Worm (Caenorhabditis elegans): ENCODE results near the gene lido-15.

Gene lido-15

DNA sequence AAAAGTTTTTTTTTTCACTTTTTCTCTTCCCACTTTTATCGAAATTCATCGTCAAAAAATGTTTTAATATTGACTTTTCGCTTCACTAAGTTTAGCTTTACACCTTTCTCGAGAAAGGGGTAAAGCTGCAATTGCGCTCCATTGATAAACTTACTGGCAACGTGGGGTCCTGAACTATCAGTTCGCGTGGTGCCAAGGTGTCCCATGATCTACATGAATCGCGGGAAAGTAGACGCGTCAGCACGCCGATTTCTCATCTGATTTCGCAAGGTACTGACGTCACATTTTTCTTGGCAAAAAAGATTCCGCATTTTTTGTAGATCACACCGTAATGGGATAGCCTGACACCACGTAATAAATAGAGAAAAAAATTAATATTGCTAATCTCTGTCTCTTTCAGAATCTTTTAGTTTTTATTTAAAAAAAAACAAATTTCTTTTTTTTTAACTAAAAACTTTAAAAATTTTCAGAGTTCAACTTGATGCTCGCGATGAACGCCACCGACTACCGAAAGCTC, at the start of gene lido-15:
lido-15 (plus strand) TSS at position 467 of the 517 bp plus-strand sequence.
- TF ChIP-seq hlh-6 (tag; optimal IDR thresholded peaks at IDR 0.05) (no peak), pros-1 (tag; optimal IDR thresholded peaks at IDR 0.05) (no peak), lin-11 (tag; optimal IDR thresholded peaks at IDR 0.05) (no peak), madf-2 (tag; optimal IDR thresholded peaks at IDR 0.05) (no peak), ama-1 (optimal IDR thresholded peaks at IDR 0.05) (no peak), rnt-1 (tag; optimal IDR thresholded peaks at IDR 0.05) (no peak), pat-9 (tag; optimal IDR thresholded peaks at IDR 0.05) (no peak), hlh-8 (tag; optimal IDR thresholded peaks at IDR 0.05) (no peak), ahr-1 (tag; optimal IDR thresholded peaks at IDR 0.05) (no peak), pha-4 (tag; optimal IDR thresholded peaks at IDR 0.05) (no peak), ceh-6 (GFP tag; optimal IDR thresholded peaks at IDR 0.05) (no peak), ceh-19 (GFP tag; optimal IDR thresholded peaks at IDR 0.05) (no peak), elt-4 (tag; optimal IDR thresholded peaks at IDR 0.05) (no peak), elt-2 (tag; optimal IDR thresholded peaks at IDR 0.05) (no peak), zip-5 (tag; optimal IDR thresholded peaks at IDR 0.05) (no peak), ceh-31 (tag; optimal IDR thresholded peaks at IDR 0.05) (no peak), ceh-24 (tag; optimal IDR thresholded peaks at IDR 0.05) (no peak), ceh-22 (tag; optimal IDR thresholded peaks at IDR 0.05) (no peak), fkh-6 (tag; optimal IDR thresholded peaks at IDR 0.05) (no peak)

- TF ChIP-seq pat-9 (tag; optimal IDR thresholded peaks at IDR 0.05) (no peak), ref-2 (tag; optimal IDR thresholded peaks at IDR 0.05) (no peak), K02D7.2 (tag; optimal IDR thresholded peaks at IDR 0.05) (no peak), rnt-1 (tag; optimal IDR thresholded peaks at IDR 0.05) (no peak)
These were observed 47.6 kb upstream of the lido-15 start, which contains the start of gene srx-112 for ce11 chrII:3764486-3764885. Gene srx-112 (minus strand): TSS chrII:3764586.

ce11 chrII:3771640-3772039, 40.4 kb upstream of the lido-15 start:
- TF ChIP-seq pha-2 (tag; optimal IDR thresholded peaks at IDR 0.05), result no peak
- TF ChIP-seq unc-86 (tag; optimal IDR thresholded peaks at IDR 0.05), result no peak
- TF ChIP-seq odd-2 (tag; optimal IDR thresholded peaks at IDR 0.05), result no peak
- TF ChIP-seq ceh-31 (tag; optimal IDR thresholded peaks at IDR 0.05), result no peak
- TF ChIP-seq fkh-6 (tag; optimal IDR thresholded peaks at IDR 0.05), result no peak
- TF ChIP-seq hlh-6 (tag; optimal IDR thresholded peaks at IDR 0.05), result no peak
- TF ChIP-seq C38D4.7 (GFP tag; optimal IDR thresholded peaks at IDR 0.05), result no peak
- no peak for TF ChIP-seq F13H6.1 (tag; optimal IDR thresholded peaks at IDR 0.05)
- no peak for TF ChIP-seq ama-1 (optimal IDR thresholded peaks at IDR 0.05)
- TF ChIP-seq K02D7.2 (tag; optimal IDR thresholded peaks at IDR 0.05), result no peak
- TF ChIP-seq hlh-13 (GFP tag; optimal IDR thresholded peaks at IDR 0.05), result no peak
- TF ChIP-seq pag-3 (tag; optimal IDR thresholded peaks at IDR 0.05; ENCODE audit: borderline replicate concordance), result no peak
- no peak for TF ChIP-seq ttx-3 (tag; optimal IDR thresholded peaks at IDR 0.05)
- no peak for TF ChIP-seq elt-4 (tag; optimal IDR thresholded peaks at IDR 0.05)
- TF ChIP-seq che-1 (tag; optimal IDR thresholded peaks at IDR 0.05), result no peak
- TF ChIP-seq ceh-18 (tag; optimal IDR thresholded peaks at IDR 0.05), result no peak

ce11 chrII:3773130-3773529, 39.0 kb upstream of the lido-15 start, which contains the start of gene T24E12.10:
Gene T24E12.10 (minus strand): TSS chrII:3773230.
- TF ChIP-seq gmeb-2 (tag; optimal IDR thresholded peaks at IDR 0.05), result no peak
- TF ChIP-seq K09A11.1 (tag; optimal IDR thresholded peaks at IDR 0.05; ENCODE audit: insufficient read depth), result no peak
- no peak for TF ChIP-seq tbx-7 (tag; optimal IDR thresholded peaks at IDR 0.05)
- no peak for TF ChIP-seq sox-4 (tag; optimal IDR thresholded peaks at IDR 0.05)
- TF ChIP-seq nhr-11 (tag; optimal IDR thresholded peaks at IDR 0.05), result no peak
- no peak for TF ChIP-seq nfya-1 (tag; optimal IDR thresholded peaks at IDR 0.05)
- no peak for TF ChIP-seq lin-11 (tag; optimal IDR thresholded peaks at IDR 0.05)
- TF ChIP-seq hlh-6 (tag; optimal IDR thresholded peaks at IDR 0.05), result no peak
- TF ChIP-seq lim-6 (tag; optimal IDR thresholded peaks at IDR 0.05), result no peak
- TF ChIP-seq pros-1 (tag; optimal IDR thresholded peaks at IDR 0.05), result no peak
- no peak for TF ChIP-seq fkh-6 (tag; optimal IDR thresholded peaks at IDR 0.05)
- TF ChIP-seq sox-2 (GFP tag; IDR thresholded peaks at IDR 0.05), result no peak
- TF ChIP-seq ceh-6 (GFP tag; optimal IDR thresholded peaks at IDR 0.05), result no peak
- TF ChIP-seq ceh-22 (tag; optimal IDR thresholded peaks at IDR 0.05), result no peak
- no peak for TF ChIP-seq hlh-8 (tag; optimal IDR thresholded peaks at IDR 0.05)
- no peak for TF ChIP-seq eyg-1 (tag; optimal IDR thresholded peaks at IDR 0.05)
- no peak for TF ChIP-seq sdc-2 (tag; optimal IDR thresholded peaks at IDR 0.05)
- no peak for TF ChIP-seq dmd-4 (tag; optimal IDR thresholded peaks at IDR 0.05; ENCODE audit: borderline replicate concordance)
